Worm (Caenorhabditis elegans) whole organism, early embryonic: ENCODE data around the gene spot-1.

Experiments used
- F13C5.2 ChIP-seq: sonication (generic microtip); optimal IDR thresholded peaks from 2 replicates; lab custom pipeline; 2017; ENCODE audit warnings: mild to moderate bottlenecking, missing genetic modification characterization, inconsistent platforms, missing compliant biosample characterization
- ama-1 ChIP-seq: fragments of 150-350 bp; optimal IDR thresholded peaks from 2 replicates; lab custom pipeline; 2014
- flt-1 ChIP-seq: fragments of 200-800 bp; sonication (Bioruptor generic); IDR thresholded peaks from 2 replicates; pipeline ENCODE4 v1.3.6; 2022; ENCODE audit warnings: missing genetic modification characterization, missing compliant biosample characterization
- pes-1 ChIP-seq: fragments of 200-800 bp; sonication (Bioruptor generic); IDR thresholded peaks from 2 replicates; pipeline ENCODE4 v1.3.6; 2022; ENCODE audit warnings: missing genetic modification reagents, missing genetic modification characterization, missing compliant biosample characterization
- scrt-1 ChIP-seq: fragments of 200-800 bp; sonication (Bioruptor generic); IDR thresholded peaks from 2 replicates; pipeline ENCODE4 v1.3.6; 2022; ENCODE audit warnings: missing genetic modification characterization, missing compliant biosample characterization
- tbx-37 ChIP-seq: fragments of 200-800 bp; sonication (Bioruptor generic); conservative IDR thresholded peaks from 2 replicates; pipeline ENCODE4 v1.3.6; 2022; ENCODE audit warnings: missing genetic modification reagents, missing genetic modification characterization, missing compliant biosample characterization

ce11 chrIII:7272828-7273227 lies 4.2 kb downstream of the spot-1 start:
- no peak for TF ChIP-seq ama-1 (lab: Kevin White, UChicago)
- no peak for TF ChIP-seq flt-1
- TF ChIP-seq scrt-1 (GFP tag; lab: Robert Waterston, UW), result no peak
- TF ChIP-seq F13C5.2 (tag; lab: Kevin White, UChicago), result no peak
- TF ChIP-seq pes-1, result no peak
- no peak for TF ChIP-seq tbx-37 (GFP tag; lab: Robert Waterston, UW)
